Worm (Caenorhabditis elegans): Measurements from ENCODE around the gene C48B4.12.
A peak's percentile ranks its signal among the peaks of the same experiment; 100 is the strongest.

DNA sequence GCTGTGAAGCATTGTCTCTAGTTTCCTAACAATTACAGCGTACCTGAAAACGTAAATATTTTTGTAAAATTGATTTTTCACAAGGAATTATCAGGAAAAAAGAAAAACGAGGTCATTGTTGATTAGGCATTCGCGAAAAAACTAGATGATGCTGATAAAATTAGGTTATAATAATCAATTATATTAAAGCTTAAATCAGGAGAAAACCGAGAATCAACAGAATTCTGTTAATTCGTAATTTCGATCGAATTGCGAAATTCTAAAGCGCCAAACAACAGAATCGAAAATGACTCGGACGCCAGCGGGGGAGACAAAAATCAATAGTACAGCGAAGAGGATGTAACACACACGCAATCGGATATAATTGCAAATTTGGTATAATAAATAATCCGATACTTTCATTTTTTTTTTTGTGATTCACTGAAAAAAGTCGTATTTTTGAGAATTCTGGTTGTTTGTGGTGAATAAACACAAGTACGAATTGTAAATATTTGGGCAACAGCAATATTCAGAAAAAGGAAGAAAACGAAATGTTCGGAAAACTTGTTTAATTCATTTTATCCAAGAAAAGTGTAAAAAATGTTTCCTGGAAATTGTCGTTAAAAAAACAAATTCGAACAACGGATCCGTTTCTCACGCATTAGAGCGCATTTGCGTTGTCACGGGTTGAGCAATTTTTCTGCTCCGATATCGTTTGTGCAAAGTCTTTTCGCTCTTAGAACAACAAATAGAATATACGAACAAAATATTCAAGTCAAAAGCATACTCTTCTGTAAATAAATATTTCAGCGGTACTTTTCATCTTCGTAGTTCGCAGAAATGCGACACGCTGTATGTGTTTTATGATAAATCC lies 16.9 kb upstream of the C48B4.12 start, which contains the start of gene ced-7:
- TF ChIP-seq mdl-1 (tag; optimal IDR thresholded peaks at IDR 0.05) (no peak), tbx-2 (tag; optimal IDR thresholded peaks at IDR 0.05) (no peak), mml-1 (tag; optimal IDR thresholded peaks at IDR 0.05) (no peak), fkh-10 (GFP tag; optimal IDR thresholded peaks at IDR 0.05) (no peak), nhr-23 (tag; optimal IDR thresholded peaks at IDR 0.05) (no peak), nhr-25 (tag; optimal IDR thresholded peaks at IDR 0.05) (no peak), zag-1 (tag; optimal IDR thresholded peaks at IDR 0.05) (no peak), aly-2 (tag; optimal IDR thresholded peaks at IDR 0.05) (no peak), elt-3 (tag; optimal IDR thresholded peaks at IDR 0.05) (no peak), pha-4 (tag; optimal IDR thresholded peaks at IDR 0.05) (peak; percentile 19)
